Worm (Caenorhabditis elegans) whole organism, young adult: ENCODE data around the gene nhr-32.
A peak's percentile ranks its signal among the peaks of the same experiment; 100 is the strongest.

Source experiments
- B0019.2 ChIP-seq: fragments of 200-800 bp; sonication (Bioruptor generic); conservative IDR thresholded peaks from 2 replicates; pipeline ENCODE4 v1.3.6; 2022; ENCODE audit warnings: missing genetic modification reagents, missing genetic modification characterization, missing compliant biosample characterization
- B0035.1 ChIP-seq: sonication (generic microtip); optimal IDR thresholded peaks from 2 replicates; lab custom pipeline; 2016; ENCODE audit warnings: missing genetic modification characterization, mild to moderate bottlenecking, missing compliant biosample characterization, missing genotype, missing genetic modification reagents
- B0336.3 ChIP-seq: fragments of 200-800 bp; sonication (Bioruptor generic); IDR thresholded peaks from 2 replicates; pipeline ENCODE4 v1.3.6; 2022; ENCODE audit warnings: missing genetic modification characterization, missing compliant biosample characterization
- C06A6.2 ChIP-seq: fragments of 200-800 bp; sonication (Bioruptor generic); conservative IDR thresholded peaks from 2 replicates; pipeline ENCODE4 v1.3.6; 2022; ENCODE audit warnings: missing genetic modification characterization, missing compliant biosample characterization
- F52B5.7 ChIP-seq: sonication (generic microtip); optimal IDR thresholded peaks from 2 replicates; lab custom pipeline; 2016; ENCODE audit warnings: mild to moderate bottlenecking, missing genetic modification characterization, missing compliant biosample characterization
- F55B11.4 ChIP-seq: sonication (generic microtip); optimal IDR thresholded peaks from 2 replicates; lab custom pipeline; 2016; ENCODE audit warnings: missing compliant biosample characterization, missing genetic modification characterization, borderline replicate concordance; ENCODE audit not compliant: insufficient read depth
- T26A5.8 ChIP-seq: sonication (generic microtip); optimal IDR thresholded peaks from 2 replicates; lab custom pipeline; 2016; ENCODE audit warnings: missing genetic modification characterization, missing compliant biosample characterization
- akir-1 ChIP-seq: fragments of 200-800 bp; sonication (Bioruptor generic); optimal IDR thresholded peaks from 2 replicates; lab custom pipeline; 2018; ENCODE audit warnings: mild to moderate bottlenecking, missing genetic modification characterization, moderate library complexity, missing compliant biosample characterization
- attf-3 ChIP-seq: fragments of 200-800 bp; sonication (Bioruptor generic); conservative IDR thresholded peaks from 2 replicates; pipeline ENCODE4 v1.3.6; 2022; ENCODE audit warnings: missing genetic modification reagents, missing genetic modification characterization, missing compliant biosample characterization
- attf-5 ChIP-seq: fragments of 200-800 bp; sonication (Bioruptor generic); optimal IDR thresholded peaks from 2 replicates; lab custom pipeline; 2018; ENCODE audit warnings: mild to moderate bottlenecking, missing genetic modification characterization, missing compliant biosample characterization
- attf-6 ChIP-seq: fragments of 200-800 bp; sonication (Bioruptor generic); IDR thresholded peaks from 2 replicates; pipeline ENCODE4 v1.3.6; 2022; ENCODE audit warnings: missing genetic modification reagents, missing genetic modification characterization, missing compliant biosample characterization
- cebp-1 ChIP-seq, 2 experiments: fragments of 200-800 bp in 1 of 2; sonication (Bioruptor generic) in 1 of 2; sonication (generic microtip) in 1 of 2; IDR thresholded peaks in 1 of 2; optimal IDR thresholded peaks in 1 of 2; 2 replicates each; pipeline versions ENCODE4 v1.3.6 to Lab custom; 2017 to 2022; ENCODE audit warnings: missing compliant biosample characterization in 2 of 2, missing genetic modification characterization in 2 of 2, mild to moderate bottlenecking in 1 of 2, missing genetic modification reagents in 1 of 2, moderate library complexity in 1 of 2
- ceh-40 ChIP-seq: fragments of 200-800 bp; sonication (Bioruptor generic); IDR thresholded peaks from 2 replicates; pipeline ENCODE4 v1.3.6; 2022; ENCODE audit warnings: missing genetic modification characterization, missing compliant biosample characterization
- ceh-91 ChIP-seq: fragments of 200-800 bp; sonication (Bioruptor generic); IDR thresholded peaks from 2 replicates; pipeline ENCODE4 v1.3.6; 2022; ENCODE audit warnings: missing genetic modification reagents, missing genetic modification characterization, missing compliant biosample characterization
- dpff-1 ChIP-seq: sonication (generic microtip); optimal IDR thresholded peaks from 2 replicates; lab custom pipeline; 2017; ENCODE audit warnings: mild to moderate bottlenecking, missing genetic modification characterization, missing compliant biosample characterization
- egl-44 ChIP-seq: fragments of 200-800 bp; sonication (Bioruptor generic); IDR thresholded peaks from 2 replicates; pipeline ENCODE4 v1.3.6; 2022; ENCODE audit warnings: missing genetic modification reagents, missing genetic modification characterization, missing compliant biosample characterization
- fkh-3 ChIP-seq: sonication (generic microtip); optimal IDR thresholded peaks from 2 replicates; lab custom pipeline; 2016; ENCODE audit warnings: mild to moderate bottlenecking, missing genetic modification characterization, missing compliant biosample characterization
- hlh-12 ChIP-seq: sonication (generic microtip); optimal IDR thresholded peaks from 2 replicates; lab custom pipeline; 2016; ENCODE audit warnings: missing genetic modification characterization, missing compliant biosample characterization
- hmg-20 ChIP-seq: fragments of 200-800 bp; sonication (Bioruptor generic); IDR thresholded peaks from 2 replicates; pipeline ENCODE4 v1.3.6; 2022; ENCODE audit warnings: missing genetic modification reagents, missing genetic modification characterization, missing compliant biosample characterization
- hrde-1 ChIP-seq: sonication (generic microtip); optimal IDR thresholded peaks from 2 replicates; lab custom pipeline; 2016; ENCODE audit warnings: missing genetic modification characterization, mild to moderate bottlenecking, missing compliant biosample characterization, moderate library complexity, missing genotype, missing genetic modification reagents, borderline replicate concordance
- lag-1 ChIP-seq: fragments of 200-800 bp; sonication (Bioruptor generic); IDR thresholded peaks from 2 replicates; pipeline ENCODE4 v1.3.6; 2022; ENCODE audit warnings: missing genetic modification reagents, missing genetic modification characterization, missing compliant biosample characterization
- lin-26 ChIP-seq: fragments of 200-800 bp; sonication (Bioruptor generic); IDR thresholded peaks from 2 replicates; pipeline ENCODE4 v1.3.6; 2022; ENCODE audit warnings: missing genetic modification reagents, missing genetic modification characterization, missing compliant biosample characterization
- lin-35 ChIP-seq, 3 experiments: fragments of 150-350 bp in 2 of 3; sonication (generic microtip) in 1 of 3; optimal IDR thresholded peaks; 2 replicates each; lab custom pipeline; 2014 to 2018; ENCODE audit warnings: missing biosample characterization in 3 of 3, missing genetic modification characterization in 3 of 3, missing genetic modification reagents in 3 of 3
- lin-54 ChIP-seq: fragments of 200-800 bp; sonication (Bioruptor generic); optimal IDR thresholded peaks from 2 replicates; lab custom pipeline; 2018; ENCODE audit warnings: mild to moderate bottlenecking, missing genetic modification characterization, missing compliant biosample characterization
- lir-1 ChIP-seq: fragments of 200-800 bp; sonication (Bioruptor generic); conservative IDR thresholded peaks from 2 replicates; pipeline ENCODE4 v1.3.6; 2022; ENCODE audit warnings: missing genetic modification reagents, missing genetic modification characterization, missing compliant biosample characterization
- madf-3 ChIP-seq: fragments of 200-800 bp; sonication (Bioruptor generic); IDR thresholded peaks from 2 replicates; pipeline ENCODE4 v1.3.6; 2022; ENCODE audit warnings: missing genetic modification reagents, missing genetic modification characterization, missing compliant biosample characterization
- madf-6 ChIP-seq: fragments of 200-800 bp; sonication (Bioruptor generic); IDR thresholded peaks from 2 replicates; pipeline ENCODE4 v1.3.6; 2022; ENCODE audit warnings: missing genetic modification reagents, missing genetic modification characterization, missing compliant biosample characterization
- mcd-1 ChIP-seq: fragments of 200-800 bp; sonication (Bioruptor generic); IDR thresholded peaks from 2 replicates; pipeline ENCODE4 v1.3.6; 2022; ENCODE audit warnings: missing genetic modification reagents, missing genetic modification characterization, missing compliant biosample characterization
- nfya-2 ChIP-seq: fragments of 200-800 bp; sonication (Bioruptor generic); IDR thresholded peaks from 2 replicates; pipeline ENCODE4 v1.3.6; 2022; ENCODE audit warnings: missing genetic modification reagents, missing genetic modification characterization, missing compliant biosample characterization
- nhr-80 ChIP-seq: sonication (generic microtip); optimal IDR thresholded peaks from 2 replicates; lab custom pipeline; 2016; ENCODE audit warnings: missing genetic modification characterization, missing compliant biosample characterization
- rpc-1 ChIP-seq, 2 experiments: fragments of 150-350 bp in 1 of 2; sonication (generic microtip) in 1 of 2; optimal IDR thresholded peaks; 2 replicates each; lab custom pipeline; 2014 to 2018; ENCODE audit warnings: missing biosample characterization in 1 of 2, missing genetic modification characterization in 1 of 2, missing genetic modification reagents in 1 of 2, missing genotype in 1 of 2
- snpc-3.4 ChIP-seq: sonication (generic microtip); optimal IDR thresholded peaks from 2 replicates; lab custom pipeline; 2017; ENCODE audit warnings: missing genetic modification characterization, mild to moderate bottlenecking, missing compliant biosample characterization, antibody characterized with exemption, moderate library complexity, missing genotype, missing genetic modification reagents
- somi-1 ChIP-seq: fragments of 200-800 bp; sonication (Bioruptor generic); optimal IDR thresholded peaks from 2 replicates; lab custom pipeline; 2018; ENCODE audit warnings: mild to moderate bottlenecking, missing genetic modification characterization, missing compliant biosample characterization
- sptf-2 ChIP-seq: fragments of 200-800 bp; sonication (Bioruptor generic); optimal IDR thresholded peaks from 2 replicates; lab custom pipeline; 2018; ENCODE audit warnings: mild to moderate bottlenecking, missing genetic modification characterization, missing compliant biosample characterization
- tbp1 ChIP-seq: fragments of 200-800 bp; sonication (Bioruptor generic); optimal IDR thresholded peaks from 2 replicates; lab custom pipeline; 2018; ENCODE audit warnings: mild to moderate bottlenecking, missing genetic modification characterization, missing compliant biosample characterization
- zim-3 ChIP-seq: sonication (generic microtip); optimal IDR thresholded peaks from 2 replicates; lab custom pipeline; 2017; ENCODE audit warnings: mild to moderate bottlenecking, missing genetic modification characterization, moderate library complexity, missing compliant biosample characterization
- ztf-25 ChIP-seq: fragments of 200-800 bp; sonication (Bioruptor generic); IDR thresholded peaks from 2 replicates; pipeline ENCODE4 v1.3.6; 2022; ENCODE audit warnings: missing genetic modification reagents, missing genetic modification characterization, missing compliant biosample characterization

The nhr-32 gene

ce11 chrX:13246668-13247358 is 5.0 kb upstream of the nhr-32 start:
- TF ChIP-seq madf-3 (GFP tag; lab: Robert Waterston, UW) (no peak), lag-1 (GFP tag; lab: Robert Waterston, UW) (no peak), ceh-91 (GFP tag; lab: Robert Waterston, UW) (no peak), zim-3 (no peak), lin-54 (no peak), akir-1 (GFP tag; lab: Kevin White, UChicago) (no peak), snpc-3.4 (no peak), attf-3 (no peak), ztf-25 (no peak), nhr-80 (tag; lab: Kevin White, UChicago) (no peak), lin-35 (GFP tag; optimal IDR thresholded peaks at IDR 0.05; lab: Kevin White, UChicago) (no peak)

- TF ChIP-seq nhr-80 (tag; lab: Kevin White, UChicago) (peak; percentile 77), lir-1 (no peak), hlh-12 (tag; lab: Kevin White, UChicago) (no peak), cebp-1 (GFP tag; IDR thresholded peaks at IDR 0.05; lab: Robert Waterston, UW) (no peak), cebp-1 (tag; optimal IDR thresholded peaks at IDR 0.05; lab: Kevin White, UChicago) (peak; percentile 0), akir-1 (GFP tag; lab: Kevin White, UChicago) (no peak), tbp1 (GFP tag; lab: Kevin White, UChicago) (no peak), lin-35 (GFP tag; optimal IDR thresholded peaks at IDR 0.05; lab: Kevin White, UChicago) (no peak), C06A6.2 (GFP tag; lab: Robert Waterston, UW) (no peak), B0035.1 (no peak), ceh-40 (GFP tag; lab: Robert Waterston, UW) (no peak), hrde-1 (tag; lab: Kevin White, UChicago) (no peak), hmg-20 (GFP tag; lab: Robert Waterston, UW) (no peak), sptf-2 (GFP tag; lab: Kevin White, UChicago) (no peak), dpff-1 (tag; lab: Kevin White, UChicago) (no peak)
- TF ChIP-seq, all 124 proteins: peak for 2
Measured at ce11 chrX:13247614-13248013, 4.2 kb upstream of the nhr-32 start.

- TF ChIP-seq cebp-1 (GFP tag; IDR thresholded peaks at IDR 0.05; lab: Robert Waterston, UW) (no peak), cebp-1 (tag; optimal IDR thresholded peaks at IDR 0.05; lab: Kevin White, UChicago) (no peak), B0019.2 (no peak), madf-3 (GFP tag; lab: Robert Waterston, UW) (no peak), F55B11.4 (no peak), rpc-1 (optimal IDR thresholded peaks at IDR 0.05; lab: Kevin White, UChicago) (no peak), rpc-1 (tag; optimal IDR thresholded peaks at IDR 0.05; lab: Kevin White, UChicago) (no peak), mcd-1 (GFP tag; lab: Robert Waterston, UW) (no peak), T26A5.8 (no peak), lin-26 (GFP tag; lab: Robert Waterston, UW) (no peak), nfya-2 (no peak), F52B5.7 (tag; lab: Kevin White, UChicago) (no peak), fkh-3 (tag; lab: Kevin White, UChicago) (no peak), attf-6 (no peak), madf-6 (GFP tag; lab: Robert Waterston, UW) (no peak), somi-1 (no peak), B0336.3 (GFP tag; lab: Robert Waterston, UW) (no peak), attf-5 (GFP tag; lab: Kevin White, UChicago) (no peak), egl-44 (GFP tag; lab: Robert Waterston, UW) (no peak)
Measured at ce11 chrX:13248265-13248664, 3.5 kb upstream of the nhr-32 start, which contains the start of gene K08H2.7. K08H2.7 (minus strand) TSS chrX:13248437.
